Fruit fly (Drosophila melanogaster): ENCODE data around the gene CG4080.

CG4080 gene

dm6 chr3L:9357830-9358712, 41.0 kb downstream of the CG4080 start (continued):
- TF ChIP-seq Opbp (GFP tag; IDR thresholded peaks at IDR 0.05; ENCODE audit: partially characterized antibody), result no peak
- TF ChIP-seq CG3995 (GFP tag; optimal IDR thresholded peaks at IDR 0.05), result no peak
- TF ChIP-seq CG5180 (GFP tag; optimal IDR thresholded peaks at IDR 0.05), result no peak
- no peak for TF ChIP-seq Tbp (GFP tag; optimal IDR thresholded peaks at IDR 0.05)
- TF ChIP-seq kah (GFP tag; optimal IDR thresholded peaks at IDR 0.05), result peak; percentile 20
- no peak for TF ChIP-seq CG6854 (GFP tag; optimal IDR thresholded peaks at IDR 0.05)
- no peak for TF ChIP-seq kay (GFP tag; optimal IDR thresholded peaks at IDR 0.05)
- TF ChIP-seq HLH54F (GFP tag; optimal IDR thresholded peaks at IDR 0.05), result no peak
- 0 out of 2 replicates have a peak, but pooled peaks have one; percentile 13 for TF ChIP-seq Rfx (GFP tag; IDR thresholded peaks at IDR 0.05)
- no peak for TF ChIP-seq bcd (GFP tag; optimal IDR thresholded peaks at IDR 0.05)
- no peak for TF ChIP-seq CG9437 (GFP tag; optimal IDR thresholded peaks at IDR 0.05)
- no peak for TF ChIP-seq CG14965 (GFP tag; optimal IDR thresholded peaks at IDR 0.05; ENCODE audit: borderline replicate concordance)
- TF ChIP-seq Usf (GFP tag; optimal IDR thresholded peaks at IDR 0.05), result no peak
- TF ChIP-seq CG10147 (GFP tag; optimal IDR thresholded peaks at IDR 0.05), result no peak
- no peak for TF ChIP-seq CG8089 (GFP tag; optimal IDR thresholded peaks at IDR 0.05)
- TF ChIP-seq chn (GFP tag; optimal IDR thresholded peaks at IDR 0.05), result no peak
- no peak for TF ChIP-seq tin (GFP tag; optimal IDR thresholded peaks at IDR 0.05)
- no peak for TF ChIP-seq sr (GFP tag; IDR thresholded peaks at IDR 0.05)
- TF ChIP-seq CG3281 (GFP tag; optimal IDR thresholded peaks at IDR 0.05), result no peak
- TF ChIP-seq org-1 (GFP tag; optimal IDR thresholded peaks at IDR 0.05), result no peak
- no peak for TF ChIP-seq Dip2 (GFP tag; IDR thresholded peaks at IDR 0.05)
- TF ChIP-seq cg (GFP tag; optimal IDR thresholded peaks at IDR 0.05), result peak; percentile 82
- no peak for TF ChIP-seq Kr (GFP tag; optimal IDR thresholded peaks at IDR 0.05)
- TF ChIP-seq CG14050 (GFP tag; IDR thresholded peaks at IDR 0.05), result no peak
- no peak for TF ChIP-seq zen (tag; optimal IDR thresholded peaks at IDR 0.05)
- TF ChIP-seq GATAe (GFP tag; conservative IDR thresholded peaks at IDR 0.05), result no peak
- TF ChIP-seq Xbp1 (GFP tag; optimal IDR thresholded peaks at IDR 0.05), result no peak
- TF ChIP-seq bsh (GFP tag; optimal IDR thresholded peaks at IDR 0.05), result peak in 1 of 2 experiments; percentile 45
- no peak for TF ChIP-seq Dad (GFP tag; optimal IDR thresholded peaks at IDR 0.05)
- no peak for TF ChIP-seq CG10274 (GFP tag; optimal IDR thresholded peaks at IDR 0.05)
- TF ChIP-seq CG11398 (GFP tag; optimal IDR thresholded peaks at IDR 0.05), result no peak
- no peak for TF ChIP-seq CG6175 (GFP tag; IDR thresholded peaks at IDR 0.05)
- no peak for TF ChIP-seq ken (GFP tag; IDR thresholded peaks at IDR 0.05)
- no peak for TF ChIP-seq cad (GFP tag; optimal IDR thresholded peaks at IDR 0.05)
- TF ChIP-seq CG12942 (GFP tag; optimal IDR thresholded peaks at IDR 0.05), result no peak
- TF ChIP-seq slou (GFP tag; optimal IDR thresholded peaks at IDR 0.05), result no peak
- no peak for TF ChIP-seq CG11696 (GFP tag; IDR thresholded peaks at IDR 0.05)
- no peak for TF ChIP-seq gsb-n (tag; optimal IDR thresholded peaks at IDR 0.05)
- no peak for TF ChIP-seq CG34422 (GFP tag; IDR thresholded peaks at IDR 0.05)
- TF ChIP-seq lbe (GFP tag; optimal IDR thresholded peaks at IDR 0.05), result peak; percentile 23
- TF ChIP-seq CG4282 (GFP tag; optimal IDR thresholded peaks at IDR 0.05), result no peak
- no peak for TF ChIP-seq dm (GFP tag; optimal IDR thresholded peaks at IDR 0.05)
- TF ChIP-seq lab (GFP tag; optimal IDR thresholded peaks at IDR 0.05), result peak; percentile 12
- no peak for TF ChIP-seq jigr1 (GFP tag; IDR thresholded peaks at IDR 0.05)
- peak; percentile 87 for TF ChIP-seq sd (tag; optimal IDR thresholded peaks at IDR 0.05)
- TF ChIP-seq ato (GFP tag; IDR thresholded peaks at IDR 0.05; ENCODE audit: partially characterized antibody), result no peak
- TF ChIP-seq corto (GFP tag; optimal IDR thresholded peaks at IDR 0.05), result peak; percentile 64
- no peak for TF ChIP-seq CG32767 (GFP tag; IDR thresholded peaks at IDR 0.05)
- no peak for TF ChIP-seq shn (GFP tag; optimal IDR thresholded peaks at IDR 0.05)
- TF ChIP-seq ap (GFP tag; IDR thresholded peaks at IDR 0.05), result no peak

All from whole organism, embryonic.